Worm (Caenorhabditis elegans) whole organism, late embryonic: ENCODE measurements around the gene Y70G10A.3.
"Not testable (repeated sequence)": the region's sequence is repeated elsewhere in the genome, so short reads cannot be mapped to it uniquely, and the experiment has no call there.

ENCODE experiments used
- C08G9.2 ChIP-seq: sonication (generic microtip); optimal IDR thresholded peaks from 2 replicates; lab custom pipeline; 2016; ENCODE audit warnings: mild to moderate bottlenecking, missing genetic modification characterization, moderate library complexity, missing compliant biosample characterization
- C38D4.7 ChIP-seq: fragments of 200-800 bp; sonication (Bioruptor generic); optimal IDR thresholded peaks from 2 replicates; lab custom pipeline; 2018; ENCODE audit warnings: mild to moderate bottlenecking, missing genetic modification characterization, moderate library complexity, missing compliant biosample characterization
- F13H6.1 ChIP-seq: sonication (generic microtip); optimal IDR thresholded peaks from 2 replicates; lab custom pipeline; 2016; ENCODE audit warnings: missing genetic modification characterization, missing compliant biosample characterization
- K02D7.2 ChIP-seq: sonication (generic microtip); optimal IDR thresholded peaks from 2 replicates; lab custom pipeline; 2017; ENCODE audit warnings: mild to moderate bottlenecking, missing genetic modification characterization, missing compliant biosample characterization
- Y22D7AL.16 ChIP-seq: sonication (generic microtip); optimal IDR thresholded peaks from 2 replicates; lab custom pipeline; 2016; ENCODE audit warnings: missing genetic modification characterization, missing compliant biosample characterization
- ama-1 ChIP-seq: fragments of 150-350 bp; optimal IDR thresholded peaks from 2 replicates; lab custom pipeline; 2014
- ceh-14 ChIP-seq: sonication (generic microtip); optimal IDR thresholded peaks from 2 replicates; lab custom pipeline; 2016; ENCODE audit warnings: missing genotype, missing genetic modification characterization, missing compliant biosample characterization
- ceh-18 ChIP-seq: sonication (generic microtip); optimal IDR thresholded peaks from 2 replicates; lab custom pipeline; 2016; ENCODE audit warnings: missing genetic modification characterization, missing compliant biosample characterization
- ceh-19 ChIP-seq: fragments of 200-800 bp; sonication (Bioruptor generic); optimal IDR thresholded peaks from 2 replicates; lab custom pipeline; 2018; ENCODE audit warnings: mild to moderate bottlenecking, missing genetic modification characterization, missing compliant biosample characterization
- ceh-2 ChIP-seq: sonication (generic microtip); optimal IDR thresholded peaks from 2 replicates; lab custom pipeline; 2016; ENCODE audit warnings: missing genotype, missing genetic modification characterization, missing compliant biosample characterization
- ceh-31 ChIP-seq: sonication (generic microtip); optimal IDR thresholded peaks from 2 replicates; lab custom pipeline; 2016; ENCODE audit warnings: missing genetic modification characterization, missing compliant biosample characterization
- ceh-45 ChIP-seq: fragments of 200-800 bp; sonication (Bioruptor generic); IDR thresholded peaks from 2 replicates; pipeline ENCODE4 v1.3.6; 2022; ENCODE audit warnings: missing genetic modification reagents, missing genetic modification characterization, missing compliant biosample characterization
- ceh-48 ChIP-seq: sonication (generic microtip); optimal IDR thresholded peaks from 2 replicates; lab custom pipeline; 2016; ENCODE audit warnings: missing genetic modification characterization, inconsistent platforms, missing compliant biosample characterization
- dmd-4 ChIP-seq: sonication (generic microtip); optimal IDR thresholded peaks from 2 replicates; lab custom pipeline; 2016; ENCODE audit warnings: borderline replicate concordance, missing genetic modification characterization, missing compliant biosample characterization
- elt-2 ChIP-seq: sonication (generic microtip); optimal IDR thresholded peaks from 2 replicates; lab custom pipeline; 2016; ENCODE audit warnings: missing genetic modification reagents, missing genetic modification characterization, missing compliant biosample characterization
- ets-4 ChIP-seq: sonication (generic microtip); optimal IDR thresholded peaks from 2 replicates; lab custom pipeline; 2016; ENCODE audit warnings: missing genetic modification characterization, missing compliant biosample characterization
- eyg-1 ChIP-seq: sonication (generic microtip); optimal IDR thresholded peaks from 2 replicates; lab custom pipeline; 2016; ENCODE audit warnings: missing genotype, missing genetic modification characterization, missing compliant biosample characterization
- fkh-6 ChIP-seq: sonication (generic microtip); optimal IDR thresholded peaks from 2 replicates; lab custom pipeline; 2016; ENCODE audit warnings: missing genetic modification characterization, missing compliant biosample characterization
- hlh-8 ChIP-seq: sonication (generic microtip); optimal IDR thresholded peaks from 2 replicates; lab custom pipeline; 2016; ENCODE audit warnings: missing genotype, missing genetic modification characterization, missing compliant biosample characterization
- lim-6 ChIP-seq: sonication (generic microtip); optimal IDR thresholded peaks from 2 replicates; lab custom pipeline; 2016; ENCODE audit warnings: missing genetic modification characterization, missing compliant biosample characterization
- lin-11 ChIP-seq: fragments of 200-800 bp; sonication (Bioruptor generic); optimal IDR thresholded peaks from 2 replicates; lab custom pipeline; 2018; ENCODE audit warnings: mild to moderate bottlenecking, missing genetic modification characterization, missing compliant biosample characterization
- mec-3 ChIP-seq: sonication (generic microtip); optimal IDR thresholded peaks from 2 replicates; lab custom pipeline; 2016; ENCODE audit warnings: borderline replicate concordance, missing genetic modification characterization, missing compliant biosample characterization
- nfya-1 ChIP-seq: sonication (generic microtip); optimal IDR thresholded peaks from 2 replicates; lab custom pipeline; 2017; ENCODE audit warnings: missing genetic modification characterization, mild to moderate bottlenecking, missing compliant biosample characterization, antibody characterized with exemption, moderate library complexity
- nhr-11 ChIP-seq: fragments of 150-350 bp; optimal IDR thresholded peaks from 2 replicates; lab custom pipeline; 2014; ENCODE audit warnings: missing biosample characterization, missing genetic modification characterization
- nhr-232 ChIP-seq: sonication (generic microtip); optimal IDR thresholded peaks from 2 replicates; lab custom pipeline; 2016; ENCODE audit warnings: missing genetic modification characterization, missing compliant biosample characterization
- npax-4 ChIP-seq: sonication (generic microtip); optimal IDR thresholded peaks from 2 replicates; lab custom pipeline; 2016; ENCODE audit warnings: missing genetic modification characterization, missing compliant biosample characterization
- pag-3 ChIP-seq: sonication (generic microtip); optimal IDR thresholded peaks from 2 replicates; lab custom pipeline; 2016; ENCODE audit warnings: missing compliant biosample characterization, missing genetic modification characterization, borderline replicate concordance
- pat-9 ChIP-seq: fragments of 200-800 bp; sonication (Bioruptor generic); optimal IDR thresholded peaks from 2 replicates; lab custom pipeline; 2018; ENCODE audit warnings: mild to moderate bottlenecking, missing genetic modification characterization, moderate library complexity, missing compliant biosample characterization
- pax-1 ChIP-seq: fragments of 150-350 bp; optimal IDR thresholded peaks from 2 replicates; lab custom pipeline; 2014; ENCODE audit warnings: missing biosample characterization, missing genetic modification characterization
- pqm-1 ChIP-seq: sonication (generic microtip); optimal IDR thresholded peaks from 2 replicates; lab custom pipeline; 2016; ENCODE audit warnings: missing genetic modification characterization, missing compliant biosample characterization
- sox-2 ChIP-seq: fragments of 200-800 bp; sonication (Bioruptor generic); IDR thresholded peaks from 2 replicates; pipeline ENCODE4 v1.3.6; 2022; ENCODE audit warnings: missing genetic modification reagents, missing genetic modification characterization, missing compliant biosample characterization
- tbx-7 ChIP-seq: sonication (generic microtip); optimal IDR thresholded peaks from 2 replicates; lab custom pipeline; 2016; ENCODE audit warnings: missing genotype, missing genetic modification characterization, missing compliant biosample characterization
- ttx-3 ChIP-seq: sonication (generic microtip); optimal IDR thresholded peaks from 2 replicates; lab custom pipeline; 2016; ENCODE audit warnings: missing genetic modification reagents, missing genetic modification characterization, missing compliant biosample characterization
- unc-42 ChIP-seq: sonication (generic microtip); optimal IDR thresholded peaks from 2 replicates; lab custom pipeline; 2016; ENCODE audit warnings: missing genotype, missing genetic modification characterization, missing compliant biosample characterization
- unc-55 ChIP-seq: sonication (generic microtip); optimal IDR thresholded peaks from 2 replicates; lab custom pipeline; 2017; ENCODE audit warnings: missing biosample characterization, missing genetic modification reagents, missing genetic modification characterization
- unc-86 ChIP-seq: sonication (generic microtip); optimal IDR thresholded peaks from 2 replicates; lab custom pipeline; 2016; ENCODE audit warnings: missing genetic modification characterization, missing compliant biosample characterization
- zip-5 ChIP-seq: sonication (generic microtip); optimal IDR thresholded peaks from 2 replicates; lab custom pipeline; 2016; ENCODE audit warnings: missing genetic modification characterization, missing compliant biosample characterization

The Y70G10A.3 gene

DNA sequence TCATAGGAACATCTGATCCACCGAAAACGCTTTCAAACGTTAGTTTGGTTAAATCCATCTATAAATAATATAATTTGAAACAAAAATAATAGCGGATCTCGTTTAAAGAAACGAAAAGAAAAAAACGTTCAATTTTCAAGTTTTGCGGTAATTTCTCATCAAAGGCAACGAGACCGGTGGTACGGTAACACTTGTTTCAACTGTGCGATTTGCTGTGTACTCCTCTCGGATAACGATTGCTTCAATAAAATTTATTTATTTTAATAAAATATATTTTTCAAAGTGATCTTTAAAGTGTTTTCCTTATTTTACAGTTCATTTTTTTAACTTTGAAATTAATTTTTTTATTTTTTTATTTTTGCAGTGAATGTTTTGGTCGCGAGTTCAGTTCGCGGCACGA lies 20.3 kb upstream of the Y70G10A.3 start, which contains the start of the genes rde-4 and cox-14:
Gene rde-4 (minus strand): TSS at position 60 of the 400 bp plus-strand sequence.
Gene cox-14 (plus strand): TSS at position 356 of the 400 bp plus-strand sequence.
- TF ChIP-seq ama-1 (lab: Kevin White, UChicago) (no peak), ceh-31 (tag; lab: Kevin White, UChicago) (peak; percentile 31), nfya-1 (tag; lab: Kevin White, UChicago) (peak; percentile 77), nhr-232 (no peak), pqm-1 (no peak), unc-42 (tag; lab: Kevin White, UChicago) (peak; percentile 37), elt-2 (tag; lab: Kevin White, UChicago) (peak; percentile 5), npax-4 (no peak)

DNA sequence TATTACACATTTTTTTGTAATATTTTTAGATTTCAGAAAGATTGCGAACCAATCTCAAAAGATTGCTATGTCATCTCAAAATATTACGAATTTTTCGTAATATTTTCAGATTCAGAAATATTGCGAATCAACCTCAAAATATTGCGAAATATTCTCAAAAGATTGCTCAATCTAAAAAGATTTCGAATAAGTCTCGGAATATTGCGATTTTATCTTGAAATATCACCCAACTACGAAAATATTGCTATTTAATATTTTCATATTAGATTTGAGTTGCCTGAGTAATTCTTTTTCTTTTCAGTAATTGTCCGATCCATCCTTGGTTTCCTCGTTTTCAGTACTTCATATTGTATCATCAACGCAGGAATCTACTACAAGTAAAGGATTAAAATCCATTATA lies 17.0 kb upstream of the Y70G10A.3 start, which contains the start of gene Y70G10A.4:
Gene Y70G10A.4 (plus strand): TSS at position 301 of the 400 bp plus-strand sequence.
- TF ChIP-seq ceh-19 (GFP tag; lab: Kevin White, UChicago); pqm-1; ceh-18: not testable (repeated sequence)

DNA sequence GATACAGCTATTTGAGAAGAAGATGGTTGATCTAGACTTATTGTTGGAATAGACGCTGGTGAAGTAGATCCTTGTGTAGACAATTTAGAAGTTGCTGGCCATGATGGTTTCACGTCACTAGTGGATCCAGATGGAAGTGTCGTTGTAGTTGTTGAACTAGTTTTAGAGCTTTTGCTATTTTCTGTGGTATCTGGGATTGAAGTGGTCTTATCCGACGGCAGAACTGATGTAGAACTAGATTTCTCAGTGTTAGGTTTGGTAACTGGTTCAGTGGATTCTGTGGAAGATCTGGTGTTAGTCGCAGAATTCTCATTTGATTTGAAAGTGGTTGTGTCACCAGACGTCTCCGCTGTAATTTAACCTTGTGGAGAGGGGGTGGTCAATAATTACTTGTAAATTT lies 7.3 kb upstream of the Y70G10A.3 start:
- TF ChIP-seq ttx-3 (tag; lab: Kevin White, UChicago) (no peak), ets-4 (tag; lab: Kevin White, UChicago) (no peak), mec-3 (tag; lab: Kevin White, UChicago) (no peak), nfya-1 (tag; lab: Kevin White, UChicago) (no peak), ceh-45 (GFP tag; lab: Robert Waterston, UW) (no peak), C38D4.7 (GFP tag; lab: Kevin White, UChicago) (no peak), pat-9 (tag; lab: Kevin White, UChicago) (no peak), K02D7.2 (tag; lab: Kevin White, UChicago) (no peak), ceh-14 (no peak), F13H6.1 (no peak)
- TF ChIP-seq, all 69 proteins: peak for 0

DNA sequence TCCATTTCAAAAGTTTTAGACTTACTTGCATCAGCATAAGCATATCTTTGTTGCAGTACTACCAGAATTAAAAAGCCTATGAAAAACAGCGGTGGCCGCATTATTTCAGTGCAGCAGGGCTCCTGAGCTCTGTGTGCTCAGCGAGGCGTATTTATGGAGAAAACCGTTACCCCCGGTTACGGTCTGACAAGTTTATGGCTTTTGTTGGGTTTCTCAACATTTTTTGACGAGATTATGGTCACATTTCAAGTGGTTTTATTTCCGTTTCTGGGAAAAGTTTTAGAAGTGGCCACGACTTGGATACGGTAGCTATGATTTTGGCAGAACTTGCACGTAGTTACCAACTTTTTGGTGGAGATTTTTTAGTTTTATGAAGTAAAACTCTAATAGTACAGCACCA lies 4.9 kb upstream of the Y70G10A.3 start, which contains the start of gene paml-1:
Gene paml-1 (minus strand): TSS at position 101 of the 400 bp plus-strand sequence.
- TF ChIP-seq C08G9.2 (no peak), tbx-7 (tag; lab: Kevin White, UChicago) (no peak), unc-55 (no peak), lim-6 (tag; lab: Kevin White, UChicago) (no peak), dmd-4 (tag; lab: Kevin White, UChicago) (no peak), unc-86 (no peak), ceh-48 (no peak), fkh-6 (tag; lab: Kevin White, UChicago) (no peak), ceh-2 (no peak), zip-5 (tag; lab: Kevin White, UChicago) (no peak), K02D7.2 (tag; lab: Kevin White, UChicago) (no peak)

DNA sequence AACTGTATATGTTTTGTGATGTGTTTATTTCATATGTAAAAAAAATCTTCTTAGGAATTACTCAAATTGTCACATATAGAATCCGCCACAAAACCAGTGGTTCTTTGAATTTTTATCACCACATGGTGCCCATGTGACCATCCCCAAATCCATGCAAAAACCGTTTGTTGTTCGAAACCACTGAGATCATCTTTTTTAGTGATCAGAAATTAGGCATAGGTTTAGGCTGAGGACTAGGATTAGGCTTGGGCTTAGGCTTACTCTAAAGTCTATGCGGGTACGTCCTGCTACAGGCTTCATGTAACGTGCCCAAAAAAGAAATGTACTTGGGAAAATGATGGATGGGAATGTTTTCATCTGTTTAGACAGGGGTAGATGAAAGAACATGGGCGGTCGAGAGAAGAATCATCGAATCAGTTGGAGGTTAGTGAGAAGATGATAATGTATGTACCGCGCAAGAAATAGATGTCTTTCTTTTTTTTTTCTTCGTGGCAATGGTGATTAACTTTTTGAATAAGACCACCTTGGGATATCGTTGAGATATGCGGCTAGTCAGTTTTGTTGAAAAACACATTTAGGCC lies 2.5 kb upstream of the Y70G10A.3 start:
- TF ChIP-seq F13H6.1: no peak
- no peak for TF ChIP-seq nhr-11
- no peak for TF ChIP-seq unc-86
- TF ChIP-seq ceh-14: no peak
- no peak for TF ChIP-seq mec-3 (tag; lab: Kevin White, UChicago)
- TF ChIP-seq Y22D7AL.16 (tag; lab: Kevin White, UChicago): no peak
- TF ChIP-seq hlh-8: no peak
- TF ChIP-seq sox-2 (GFP tag; lab: Robert Waterston, UW): no peak
- no peak for TF ChIP-seq lin-11
- TF ChIP-seq pax-1: no peak
- no peak for TF ChIP-seq elt-2 (tag; lab: Kevin White, UChicago)
- TF ChIP-seq pag-3 (tag; lab: Kevin White, UChicago): no peak
- TF ChIP-seq eyg-1 (tag; lab: Kevin White, UChicago): no peak
- TF ChIP-seq, all 69 proteins: peak for 0
